Worm (Caenorhabditis elegans): ENCODE measurements around the gene Y113G7B.12.

DNA sequence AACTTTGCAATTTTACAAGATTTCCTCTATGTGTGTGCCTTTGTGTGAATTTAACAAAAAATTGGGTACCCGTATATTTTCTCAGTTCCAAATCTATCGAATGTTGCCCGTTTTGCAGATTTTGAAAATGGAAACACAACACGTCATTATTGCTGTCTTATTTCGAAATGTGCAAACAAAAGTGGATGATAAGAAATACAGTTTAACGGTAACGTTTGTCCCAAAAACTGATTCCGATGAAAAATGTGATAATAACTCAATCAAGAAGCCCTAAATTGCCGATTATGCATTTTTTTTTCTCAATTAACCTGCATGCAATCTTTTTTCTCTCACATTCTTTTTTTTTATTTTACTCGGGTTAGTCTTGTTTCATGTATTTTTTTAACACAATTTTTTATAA lies 12.8 kb upstream of the Y113G7B.12 start:
- TF ChIP-seq ztf-3 (GFP tag; optimal IDR thresholded peaks at IDR 0.05) (no peak), F55B11.4 (tag; optimal IDR thresholded peaks at IDR 0.05; ENCODE audit: borderline replicate concordance, insufficient read depth) (no peak), chd-7 (tag; optimal IDR thresholded peaks at IDR 0.05) (no peak), B0035.1 (tag; optimal IDR thresholded peaks at IDR 0.05) (no peak)
